Worm (Caenorhabditis elegans): ENCODE measurements around the gene srxa-1.

Gene srxa-1

DNA sequence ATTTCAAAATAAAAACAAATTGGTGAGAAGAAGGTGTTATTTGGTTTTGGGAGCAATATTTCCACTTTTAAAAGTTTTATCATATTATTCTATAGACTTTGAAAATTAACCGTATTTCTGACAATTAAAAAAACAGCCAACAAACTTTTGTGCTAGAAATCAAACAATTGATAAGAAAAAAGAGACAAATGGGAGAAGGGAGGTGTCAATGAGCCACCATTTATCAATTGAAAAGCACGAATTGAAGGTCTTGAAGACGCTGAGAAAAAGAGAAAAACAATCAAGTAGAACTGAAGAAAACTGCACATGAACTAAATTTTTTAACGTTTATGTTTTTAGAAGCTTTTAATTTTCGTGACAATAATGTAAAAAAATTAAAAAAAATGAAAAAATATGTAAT lies 39.0 kb downstream of the srxa-1 start (continued):
- TF ChIP-seq Y5F2A.4 (GFP tag; optimal IDR thresholded peaks at IDR 0.05) (no peak), vab-7 (GFP tag; IDR thresholded peaks at IDR 0.05) (no peak)

DNA sequence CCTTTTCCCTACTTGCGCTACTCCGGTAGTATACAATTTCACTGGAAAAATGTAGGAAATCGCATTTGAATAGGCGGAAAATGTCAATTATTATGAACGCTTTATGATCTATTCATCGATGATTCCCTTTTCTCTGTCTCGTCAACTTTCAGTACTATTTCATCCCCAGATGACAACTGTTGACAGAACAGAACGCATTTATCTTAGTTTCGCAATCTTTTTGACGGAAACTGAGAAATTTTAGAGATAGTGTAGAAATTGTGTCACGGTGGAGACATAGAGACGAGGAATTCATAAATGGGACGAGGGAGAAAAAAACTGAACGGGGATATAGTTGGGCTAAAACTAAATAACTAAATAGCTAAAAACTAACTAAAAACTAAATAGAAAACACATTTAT lies 39.8 kb downstream of the srxa-1 start:
- TF ChIP-seq unc-62 (GFP tag; optimal IDR thresholded peaks at IDR 0.05 in 1 of 2) (peak in 1 of 2 experiments; percentile 69), unc-62 (tag; optimal IDR thresholded peaks at IDR 0.05) (no peak), tra-1 (GFP tag; IDR thresholded peaks at IDR 0.05) (no peak)

DNA sequence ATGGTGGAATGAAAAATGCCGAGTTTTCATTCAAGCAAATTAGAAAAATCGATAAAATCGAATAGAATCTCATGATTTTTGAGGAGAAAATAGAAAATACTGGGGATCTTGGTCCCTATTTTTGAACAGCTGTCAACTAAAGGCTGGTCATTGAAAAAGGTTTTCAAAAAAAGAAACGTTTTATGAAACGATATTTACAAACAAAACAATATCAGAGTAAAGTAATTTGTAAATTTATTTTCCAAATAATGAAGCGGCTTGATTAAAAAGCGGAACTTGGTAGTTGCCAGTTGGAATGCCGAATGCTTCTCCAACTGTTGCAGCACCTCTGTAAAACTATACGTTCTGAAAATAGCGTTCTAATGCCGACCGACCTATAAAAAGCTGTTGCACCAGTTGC lies 41.8 kb downstream of the srxa-1 start, which contains the start of gene F38A6.5:
F38A6.5 (minus strand) TSS at position 101 of the 400 bp plus-strand sequence.
- TF ChIP-seq sdz-12 (GFP tag; optimal IDR thresholded peaks at IDR 0.05) (no peak), tag-97 (GFP tag; IDR thresholded peaks at IDR 0.05) (no peak), aly-2 (tag; optimal IDR thresholded peaks at IDR 0.05) (no peak), madf-5 (GFP tag; IDR thresholded peaks at IDR 0.05) (no peak), Y105C5A.15 (GFP tag; IDR thresholded peaks at IDR 0.05) (no peak)

DNA sequence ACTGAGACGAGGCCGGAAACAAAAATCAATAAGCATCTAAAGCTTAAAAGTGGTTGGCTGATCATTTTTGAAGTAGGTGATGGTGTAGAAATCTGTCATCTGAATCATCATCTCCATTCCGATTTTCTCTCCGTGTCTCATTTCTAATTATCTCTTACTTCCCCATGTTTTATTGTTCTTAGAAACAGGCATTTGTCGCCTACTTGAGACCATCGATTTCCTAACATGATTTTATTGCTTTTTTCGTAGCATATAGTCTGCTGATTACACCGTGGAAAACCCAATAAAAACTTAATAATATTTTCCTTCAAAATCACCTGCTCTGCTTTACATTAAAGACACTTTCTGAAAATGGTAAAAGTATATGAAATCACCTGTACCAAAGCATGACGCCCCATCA lies 43.4 kb downstream of the srxa-1 start, which contains the start of gene F38A6.4:
F38A6.4 (minus strand) TSS at position 101 of the 400 bp plus-strand sequence.
- TF ChIP-seq unc-62 (GFP tag; optimal IDR thresholded peaks at IDR 0.05 in 1 of 2) (peak in 1 of 2 experiments; percentile 84), unc-62 (tag; optimal IDR thresholded peaks at IDR 0.05) (no peak), hlh-30 (tag; optimal IDR thresholded peaks at IDR 0.05; ENCODE audit: insufficient read depth) (peak; percentile 29), skn-1 (tag; optimal IDR thresholded peaks at IDR 0.05) (no peak), ceh-28 (tag; optimal IDR thresholded peaks at IDR 0.05) (no peak), nhr-28 (tag; optimal IDR thresholded peaks at IDR 0.05) (peak; percentile 25), attf-4 (tag; optimal IDR thresholded peaks at IDR 0.05) (no peak), dve-1 (tag; optimal IDR thresholded peaks at IDR 0.05; ENCODE audit: insufficient read depth) (peak; percentile 11), daf-16 (GFP tag; optimal IDR thresholded peaks at IDR 0.05) (no peak), daf-16 (tag; optimal IDR thresholded peaks at IDR 0.05) (peak; percentile 11)

DNA sequence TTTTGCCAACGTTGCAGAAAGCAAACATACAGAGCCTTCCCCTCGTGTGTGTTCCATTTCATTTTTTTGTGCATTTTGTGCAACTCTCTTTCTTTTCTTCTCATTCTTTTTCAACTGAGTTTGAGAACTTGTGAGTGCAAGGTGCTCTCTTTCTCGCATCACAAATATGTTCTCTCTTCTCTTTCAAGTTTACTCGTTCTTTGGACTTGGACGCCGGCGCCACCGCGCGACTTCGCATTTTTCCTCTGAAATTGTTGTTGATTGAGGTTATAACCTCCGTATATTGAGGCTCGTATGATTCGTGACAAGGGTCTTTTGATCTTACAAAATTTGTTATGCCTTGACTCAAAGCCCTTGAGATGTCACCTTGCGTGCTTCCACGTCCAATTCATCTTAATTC lies 44.9 kb downstream of the srxa-1 start:
- TF ChIP-seq nhr-111 (GFP tag; optimal IDR thresholded peaks at IDR 0.05) (no peak), Y105C5A.15 (GFP tag; IDR thresholded peaks at IDR 0.05) (no peak), nhr-6 (tag; optimal IDR thresholded peaks at IDR 0.05) (no peak), lin-15B (tag; optimal IDR thresholded peaks at IDR 0.05) (no peak), lin-29 (GFP tag; IDR thresholded peaks at IDR 0.05) (no peak), lin-1 (GFP tag; IDR thresholded peaks at IDR 0.05) (peak; percentile 36; the same call in 1 of the 2 replicates), T20F7.1 (GFP tag; optimal IDR thresholded peaks at IDR 0.05) (no peak), mep-1 (tag; optimal IDR thresholded peaks at IDR 0.05) (peak; percentile 81), egl-43 (GFP tag; IDR thresholded peaks at IDR 0.05) (0 out of 2 replicates have a peak, but pooled peaks have one; percentile 44), zfp-2 (tag; optimal IDR thresholded peaks at IDR 0.05) (no peak), ceh-20 (GFP tag; IDR thresholded peaks at IDR 0.05) (no peak), ceh-62 (tag; optimal IDR thresholded peaks at IDR 0.05) (no peak), ztf-11 (tag; optimal IDR thresholded peaks at IDR 0.05) (no peak), nhr-76 (tag; optimal IDR thresholded peaks at IDR 0.05) (no peak), hmg-1.1 (GFP tag; IDR thresholded peaks at IDR 0.05) (peak; percentile 70), vab-7 (GFP tag; IDR thresholded peaks at IDR 0.05) (no peak), fos-1 (tag; optimal IDR thresholded peaks at IDR 0.05) (no peak), skn-1 (tag; optimal IDR thresholded peaks at IDR 0.05) (no peak), lim-7 (GFP tag; IDR thresholded peaks at IDR 0.05) (peak; percentile 40; the same call in 1 of the 2 replicates), cey-2 (tag; optimal IDR thresholded peaks at IDR 0.05; ENCODE audit: borderline replicate concordance, insufficient read depth) (no peak), unc-130 (GFP tag; optimal IDR thresholded peaks at IDR 0.05) (no peak), nhr-25 (tag; optimal IDR thresholded peaks at IDR 0.05; ENCODE audit: borderline replicate concordance, insufficient read depth) (no peak), ceh-44 (GFP tag; IDR thresholded peaks at IDR 0.05) (no peak), hif-1 (tag; optimal IDR thresholded peaks at IDR 0.05) (peak in 1 of 2 experiments; percentile 84), mxl-2 (GFP tag; conservative IDR thresholded peaks at IDR 0.05) (no peak), tra-1 (GFP tag; IDR thresholded peaks at IDR 0.05) (peak; percentile 29; the same call in 1 of the 2 replicates), daf-19 (GFP tag; conservative IDR thresholded peaks at IDR 0.05) (no peak), madf-9 (GFP tag; conservative IDR thresholded peaks at IDR 0.05) (peak; percentile 62; the same call in 1 of the 2 replicates), ama-1 (optimal IDR thresholded peaks at IDR 0.05) (peak; percentile 44), dve-1 (tag; optimal IDR thresholded peaks at IDR 0.05; ENCODE audit: insufficient read depth) (peak; percentile 53)

Measured in whole organism, L4 larva.